Worm (Caenorhabditis elegans): ENCODE measurements around the gene ZK616.5.

DNA sequence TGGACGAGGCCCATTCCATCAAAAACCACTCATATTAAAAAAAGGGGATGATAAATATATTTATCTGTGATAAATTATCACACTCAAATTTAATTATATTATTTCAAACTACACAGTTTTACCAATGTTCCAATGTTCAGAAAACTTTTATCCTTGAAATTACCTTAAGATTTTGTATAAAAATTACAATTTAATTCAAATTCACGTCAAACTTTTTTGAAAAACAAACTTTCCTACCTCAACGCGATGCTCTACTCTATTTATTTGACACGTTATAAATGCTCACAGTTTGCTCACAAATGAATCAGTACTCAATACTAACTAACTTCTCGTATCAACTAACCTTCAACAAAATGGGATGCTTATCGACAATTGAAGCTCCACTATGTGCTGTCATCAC is 9.1 kb upstream of the ZK616.5 start, which contains the start of gene F41H10.1:
- TF ChIP-seq ztf-23 (GFP tag; IDR thresholded peaks at IDR 0.05) (no peak), ztf-29 (GFP tag; IDR thresholded peaks at IDR 0.05) (no peak), med-1 (GFP tag; optimal IDR thresholded peaks at IDR 0.05; ENCODE audit: insufficient read depth) (no peak), T22C8.4 (GFP tag; IDR thresholded peaks at IDR 0.05) (no peak), cog-1 (tag; optimal IDR thresholded peaks at IDR 0.05) (no peak), ref-1 (GFP tag; conservative IDR thresholded peaks at IDR 0.05) (no peak), klf-2 (GFP tag; conservative IDR thresholded peaks at IDR 0.05) (no peak), flt-1 (GFP tag; IDR thresholded peaks at IDR 0.05) (no peak), tab-1 (GFP tag; IDR thresholded peaks at IDR 0.05) (no peak)
